Fruit fly (Drosophila melanogaster): ENCODE measurements around the gene omd.
A peak's percentile ranks its signal among the peaks of the same experiment; 100 is the strongest.

omd gene

DNA sequence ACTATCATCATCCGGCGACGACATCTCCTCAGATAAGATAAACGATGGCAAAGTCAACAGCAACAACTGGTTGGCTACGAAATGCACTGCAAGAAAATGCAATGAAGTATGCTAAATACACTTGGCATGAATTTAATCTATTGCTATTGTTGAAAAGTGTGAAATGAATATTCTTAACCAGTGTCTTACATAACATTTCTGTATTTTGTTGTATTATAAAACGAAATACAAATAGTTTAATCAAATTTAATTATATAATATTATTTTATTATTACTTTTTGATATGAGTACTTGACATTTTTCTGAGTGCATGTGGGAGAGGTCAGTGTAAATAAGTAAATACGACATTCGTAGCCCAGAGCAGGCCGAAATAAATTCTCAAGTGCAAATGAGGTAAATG, 26.5 kb upstream of the omd start (continued):
- peak; percentile 54 for TF ChIP-seq CG7839 (tag; optimal IDR thresholded peaks at IDR 0.05)
- no peak for TF ChIP-seq D (optimal IDR thresholded peaks at IDR 0.05)
- TF ChIP-seq D (GFP tag; optimal IDR thresholded peaks at IDR 0.05), result peak; percentile 33
- TF ChIP-seq CG4404 (GFP tag; IDR thresholded peaks at IDR 0.05), result peak; percentile 41; the same call in 1 of the 2 replicates
- peak; percentile 37 for TF ChIP-seq CG10209 (GFP tag; optimal IDR thresholded peaks at IDR 0.05)
- peak; percentile 23 for TF ChIP-seq CG11723 (GFP tag; optimal IDR thresholded peaks at IDR 0.05)
- no peak for TF ChIP-seq cad (GFP tag; optimal IDR thresholded peaks at IDR 0.05)
- TF ChIP-seq az2 (GFP tag; optimal IDR thresholded peaks at IDR 0.05), result peak; percentile 15
- peak; percentile 21 for TF ChIP-seq BtbVII (GFP tag; optimal IDR thresholded peaks at IDR 0.05)
- peak; percentile 62 for TF ChIP-seq CG17359 (tag; optimal IDR thresholded peaks at IDR 0.05)
- no peak for TF ChIP-seq CG4617 (GFP tag; optimal IDR thresholded peaks at IDR 0.05; ENCODE audit: borderline replicate concordance)
- TF ChIP-seq CG10431 (GFP tag; optimal IDR thresholded peaks at IDR 0.05), result no peak
- TF ChIP-seq Hr3 (GFP tag; optimal IDR thresholded peaks at IDR 0.05), result peak; percentile 18
- TF ChIP-seq H2.0 (GFP tag; IDR thresholded peaks at IDR 0.05), result no peak
- no peak for TF ChIP-seq peb (GFP tag; IDR thresholded peaks at IDR 0.05)
- TF ChIP-seq CG10654 (GFP tag; optimal IDR thresholded peaks at IDR 0.05), result peak; percentile 24
- peak; percentile 15 for TF ChIP-seq nau (GFP tag; optimal IDR thresholded peaks at IDR 0.05)
- no peak for TF ChIP-seq Antp (GFP tag; optimal IDR thresholded peaks at IDR 0.05)
- peak; percentile 53 for TF ChIP-seq unpg (GFP tag; optimal IDR thresholded peaks at IDR 0.05)
- no peak for TF ChIP-seq luna (GFP tag; optimal IDR thresholded peaks at IDR 0.05)
- TF ChIP-seq gem (tag; optimal IDR thresholded peaks at IDR 0.05), result peak; percentile 76
- TF ChIP-seq Hr78 (GFP tag; optimal IDR thresholded peaks at IDR 0.05), result peak in 1 of 2 experiments; percentile 13
- TF ChIP-seq Six4 (GFP tag; optimal IDR thresholded peaks at IDR 0.05), result peak; percentile 3
- no peak for TF ChIP-seq sim (GFP tag; IDR thresholded peaks at IDR 0.05)
- TF ChIP-seq CG4424 (GFP tag; optimal IDR thresholded peaks at IDR 0.05), result peak; percentile 51
- TF ChIP-seq Meics (GFP tag; optimal IDR thresholded peaks at IDR 0.05), result peak; percentile 26
- no peak for TF ChIP-seq pzg (GFP tag; optimal IDR thresholded peaks at IDR 0.05)
- TF ChIP-seq tio (GFP tag; optimal IDR thresholded peaks at IDR 0.05), result peak; percentile 8
- TF ChIP-seq hbn (GFP tag; IDR thresholded peaks at IDR 0.05; ENCODE audit: partially characterized antibody), result no peak
- TF ChIP-seq Fer1 (GFP tag; optimal IDR thresholded peaks at IDR 0.05), result peak; percentile 30
- TF ChIP-seq Oli (tag; optimal IDR thresholded peaks at IDR 0.05), result peak; percentile 9
- TF ChIP-seq CG10979 (tag; optimal IDR thresholded peaks at IDR 0.05), result peak; percentile 58
- peak; percentile 50; the same call in 1 of the 2 replicates for TF ChIP-seq CG31441 (GFP tag; IDR thresholded peaks at IDR 0.05)
- no peak for TF ChIP-seq CG12071 (GFP tag; optimal IDR thresholded peaks at IDR 0.05)
- no peak for TF ChIP-seq Mad (GFP tag; optimal IDR thresholded peaks at IDR 0.05)
- no peak for TF ChIP-seq CG7357 (GFP tag; IDR thresholded peaks at IDR 0.05)
- peak; percentile 43 for TF ChIP-seq Fer3 (tag; optimal IDR thresholded peaks at IDR 0.05)
- peak; percentile 48 for TF ChIP-seq CG10267 (tag; optimal IDR thresholded peaks at IDR 0.05)
- peak; percentile 41 for TF ChIP-seq fd96Cb (tag; optimal IDR thresholded peaks at IDR 0.05)
- no peak for TF ChIP-seq CG11398 (GFP tag; optimal IDR thresholded peaks at IDR 0.05)
- TF ChIP-seq CG15601 (tag; optimal IDR thresholded peaks at IDR 0.05), result peak; percentile 56
- peak; percentile 2 for TF ChIP-seq ind (GFP tag; optimal IDR thresholded peaks at IDR 0.05)
- TF ChIP-seq sima (GFP tag; optimal IDR thresholded peaks at IDR 0.05), result no peak
- peak; percentile 20 for TF ChIP-seq CG18599 (GFP tag; optimal IDR thresholded peaks at IDR 0.05)
- peak; percentile 4 for TF ChIP-seq tin (GFP tag; optimal IDR thresholded peaks at IDR 0.05)
- TF ChIP-seq gcm (GFP tag; optimal IDR thresholded peaks at IDR 0.05), result peak; percentile 20
- no peak for TF ChIP-seq MESR4 (GFP tag; optimal IDR thresholded peaks at IDR 0.05)
- TF ChIP-seq CG9437 (GFP tag; optimal IDR thresholded peaks at IDR 0.05), result peak; percentile 32
- peak; percentile 20 for TF ChIP-seq CG13775 (GFP tag; optimal IDR thresholded peaks at IDR 0.05)
- peak; percentile 3 for TF ChIP-seq scrt (GFP tag; optimal IDR thresholded peaks at IDR 0.05)
